Worm (Caenorhabditis elegans) whole organism, L4 larva: ENCODE results near the gene T14G11.1.

Source experiments
- D1046.2 ChIP-seq: fragments of 200-800 bp; sonication (Bioruptor generic); IDR thresholded peaks from 2 replicates; pipeline ENCODE4 v1.3.6; 2022; ENCODE audit warnings: missing genetic modification characterization, missing compliant biosample characterization
- F49E8.2 ChIP-seq: sonication (generic microtip); optimal IDR thresholded peaks from 2 replicates; lab custom pipeline; 2016; ENCODE audit warnings: missing compliant biosample characterization, mild to moderate bottlenecking, missing genetic modification characterization, borderline replicate concordance
- T26A8.4 ChIP-seq: fragments of 200-800 bp; sonication (Bioruptor generic); IDR thresholded peaks from 2 replicates; pipeline ENCODE4 v1.3.6; 2022; ENCODE audit warnings: missing genetic modification characterization, missing compliant biosample characterization
- Y75B8A.6 ChIP-seq: fragments of 200-800 bp; sonication (Bioruptor generic); IDR thresholded peaks from 2 replicates; pipeline ENCODE4 v1.3.6; 2022; ENCODE audit warnings: missing genetic modification reagents, missing genetic modification characterization, missing compliant biosample characterization
- aha-1 ChIP-seq: fragments of 150-350 bp; peaks from one replicate; lab custom pipeline; 2014; ENCODE audit warnings: missing biosample characterization, missing genetic modification characterization
- arid-1 ChIP-seq: fragments of 200-800 bp; sonication (Bioruptor generic); conservative IDR thresholded peaks from 2 replicates; pipeline ENCODE4 v1.3.6; 2022; ENCODE audit warnings: missing genetic modification reagents, missing genetic modification characterization, missing compliant biosample characterization
- ceh-32 ChIP-seq: sonication (generic microtip); optimal IDR thresholded peaks from 2 replicates; lab custom pipeline; 2016; ENCODE audit warnings: mild to moderate bottlenecking, missing genetic modification characterization, missing compliant biosample characterization; ENCODE audit not compliant: poor library complexity
- cey-2 ChIP-seq: sonication (generic microtip); optimal IDR thresholded peaks from 3 replicates; lab custom pipeline; 2017; ENCODE audit warnings: missing genetic modification characterization, mild to moderate bottlenecking, missing compliant biosample characterization, antibody characterized with exemption, borderline replicate concordance; ENCODE audit not compliant: insufficient read depth
- daf-16 ChIP-seq, 3 experiments: sonication (generic microtip); optimal IDR thresholded peaks; 2 replicates each; lab custom pipeline; 2016 to 2017; ENCODE audit warnings: missing genetic modification characterization in 3 of 3, missing genetic modification reagents in 3 of 3, mild to moderate bottlenecking in 2 of 3, missing compliant biosample characterization in 2 of 3, missing biosample characterization in 1 of 3, moderate library complexity in 1 of 3
- dmd-6 ChIP-seq: fragments of 200-800 bp; sonication (Bioruptor generic); IDR thresholded peaks from 2 replicates; pipeline ENCODE4 v1.3.6; 2022; ENCODE audit warnings: missing genetic modification reagents, missing genetic modification characterization, missing compliant biosample characterization
- dmd-9 ChIP-seq: fragments of 200-800 bp; sonication (Bioruptor generic); IDR thresholded peaks from 2 replicates; pipeline ENCODE4 v1.3.6; 2022; ENCODE audit warnings: missing genetic modification reagents, missing genetic modification characterization, missing compliant biosample characterization
- duxl-1 ChIP-seq: sonication (generic microtip); optimal IDR thresholded peaks from 2 replicates; lab custom pipeline; 2016; ENCODE audit warnings: mild to moderate bottlenecking, missing genetic modification characterization, moderate library complexity, missing compliant biosample characterization; ENCODE audit not compliant: poor library complexity
- dve-1 ChIP-seq: sonication (generic microtip); optimal IDR thresholded peaks from 2 replicates; lab custom pipeline; 2017; ENCODE audit warnings: antibody characterized with exemption, mild to moderate bottlenecking, missing genetic modification characterization, missing compliant biosample characterization; ENCODE audit not compliant: insufficient read depth
- egl-43 ChIP-seq: fragments of 200-800 bp; sonication (Bioruptor generic); IDR thresholded peaks from 2 replicates; pipeline ENCODE4 v1.3.6; 2022; ENCODE audit warnings: missing genetic modification reagents, missing genetic modification characterization, missing compliant biosample characterization
- gei-8 ChIP-seq: fragments of 200-800 bp; sonication (Bioruptor generic); optimal IDR thresholded peaks from 2 replicates; lab custom pipeline; 2018; ENCODE audit warnings: mild to moderate bottlenecking, missing genetic modification characterization, missing compliant biosample characterization
- hif-1 ChIP-seq, 2 experiments: sonication (generic microtip); optimal IDR thresholded peaks; 2 replicates each; lab custom pipeline; 2016 to 2017; ENCODE audit warnings: missing compliant biosample characterization in 2 of 2, missing genetic modification characterization in 2 of 2, missing genetic modification reagents in 2 of 2, missing genotype in 2 of 2, mild to moderate bottlenecking in 1 of 2
- hlh-11 ChIP-seq: fragments of 200-800 bp; sonication (Bioruptor generic); optimal IDR thresholded peaks from 2 replicates; lab custom pipeline; 2018; ENCODE audit warnings: mild to moderate bottlenecking, missing genetic modification characterization, missing compliant biosample characterization
- hlh-30 ChIP-seq: sonication (generic microtip); optimal IDR thresholded peaks from 2 replicates; lab custom pipeline; 2017; ENCODE audit warnings: antibody characterized with exemption, mild to moderate bottlenecking, missing genetic modification characterization, missing compliant biosample characterization; ENCODE audit not compliant: insufficient read depth
- hmg-1.1 ChIP-seq: fragments of 200-800 bp; sonication (Bioruptor generic); IDR thresholded peaks from 2 replicates; pipeline ENCODE4 v1.3.6; 2022; ENCODE audit warnings: missing genetic modification reagents, missing genetic modification characterization, missing compliant biosample characterization
- jun-1 ChIP-seq: fragments of 150-350 bp; optimal IDR thresholded peaks from 2 replicates; lab custom pipeline; 2014; ENCODE audit warnings: missing biosample characterization, missing genetic modification reagents, missing genetic modification characterization
- lin-1 ChIP-seq: fragments of 200-800 bp; sonication (Bioruptor generic); IDR thresholded peaks from 2 replicates; pipeline ENCODE4 v1.3.6; 2022; ENCODE audit warnings: missing genetic modification reagents, missing genetic modification characterization, missing compliant biosample characterization
- lin-38 ChIP-seq: fragments of 200-800 bp; sonication (Bioruptor generic); IDR thresholded peaks from 2 replicates; pipeline ENCODE4 v1.3.6; 2022; ENCODE audit warnings: missing genetic modification reagents, missing genetic modification characterization, missing compliant biosample characterization
- lin-39 ChIP-seq: fragments of 150-350 bp; optimal IDR thresholded peaks from 2 replicates; lab custom pipeline; 2014; ENCODE audit warnings: missing biosample characterization, missing genetic modification reagents, missing genetic modification characterization
- lsy-2 ChIP-seq, 2 experiments: fragments of 150-350 bp in 1 of 2; sonication (generic microtip) in 1 of 2; optimal IDR thresholded peaks; 2 replicates each; lab custom pipeline; 2014 to 2017; ENCODE audit warnings: missing biosample characterization in 2 of 2, missing genetic modification characterization in 2 of 2
- madf-9 ChIP-seq: fragments of 200-800 bp; sonication (Bioruptor generic); conservative IDR thresholded peaks from 2 replicates; pipeline ENCODE4 v1.3.6; 2022; ENCODE audit warnings: missing genetic modification reagents, missing genetic modification characterization, missing compliant biosample characterization
- mep-1 ChIP-seq: fragments of 150-350 bp; sonication (generic microtip); optimal IDR thresholded peaks from 3 replicates; lab custom pipeline; 2014; ENCODE audit warnings: missing biosample characterization, missing genetic modification characterization
- mxl-2 ChIP-seq: fragments of 200-800 bp; sonication (Bioruptor generic); conservative IDR thresholded peaks from 2 replicates; pipeline ENCODE4 v1.3.6; 2022; ENCODE audit warnings: missing genetic modification reagents, missing genetic modification characterization, missing compliant biosample characterization
- nhr-10 ChIP-seq: fragments of 150-350 bp; optimal IDR thresholded peaks from 2 replicates; lab custom pipeline; 2014; ENCODE audit warnings: missing biosample characterization, missing genetic modification characterization
- nhr-102 ChIP-seq: sonication (generic microtip); optimal IDR thresholded peaks from 2 replicates; lab custom pipeline; 2016; ENCODE audit warnings: mild to moderate bottlenecking, missing genetic modification characterization, moderate library complexity, missing compliant biosample characterization
- nhr-111 ChIP-seq: fragments of 200-800 bp; sonication (Bioruptor generic); optimal IDR thresholded peaks from 2 replicates; lab custom pipeline; 2018; ENCODE audit warnings: mild to moderate bottlenecking, missing genetic modification characterization, missing compliant biosample characterization
- nhr-28 ChIP-seq: fragments of 150-350 bp; optimal IDR thresholded peaks from 2 replicates; lab custom pipeline; 2014; ENCODE audit warnings: missing biosample characterization, missing genetic modification characterization
- nhr-48 ChIP-seq: sonication (generic microtip); optimal IDR thresholded peaks from 2 replicates; lab custom pipeline; 2016; ENCODE audit warnings: mild to moderate bottlenecking, missing genetic modification characterization, missing compliant biosample characterization
- nhr-77 ChIP-seq: fragments of 150-350 bp; optimal IDR thresholded peaks from 2 replicates; lab custom pipeline; 2014; ENCODE audit warnings: missing biosample characterization, missing genetic modification characterization
- php-3 ChIP-seq: fragments of 200-800 bp; sonication (Bioruptor generic); IDR thresholded peaks from 2 replicates; pipeline ENCODE4 v1.3.6; 2022; ENCODE audit warnings: missing genetic modification reagents, missing genetic modification characterization, missing compliant biosample characterization
- pqm-1 ChIP-seq: sonication (generic microtip); optimal IDR thresholded peaks from 2 replicates; lab custom pipeline; 2017; ENCODE audit warnings: missing biosample characterization, missing genetic modification characterization
- rbr-2 ChIP-seq: sonication (generic microtip); optimal IDR thresholded peaks from 2 replicates; lab custom pipeline; 2016; ENCODE audit warnings: missing genotype, missing genetic modification characterization, missing compliant biosample characterization
- saeg-2 ChIP-seq: fragments of 200-800 bp; sonication (Bioruptor generic); IDR thresholded peaks from 2 replicates; pipeline ENCODE4 v1.3.6; 2022; ENCODE audit warnings: missing genetic modification reagents, missing genetic modification characterization, missing compliant biosample characterization
- tag-97 ChIP-seq: fragments of 200-800 bp; sonication (Bioruptor generic); IDR thresholded peaks from 2 replicates; pipeline ENCODE4 v1.3.6; 2022; ENCODE audit warnings: missing genetic modification characterization, missing compliant biosample characterization
- unc-62 ChIP-seq, 3 experiments: fragments of 150-350 bp in 1 of 3; sonication (generic microtip); optimal IDR thresholded peaks in 2 of 3; peaks in 1 of 3; 1 replicate in 1 of 3; 2 replicates in 2 of 3; lab custom pipeline; 2014 to 2017; ENCODE audit warnings: missing biosample characterization in 3 of 3, missing genetic modification characterization in 3 of 3, missing genetic modification reagents in 3 of 3, missing genotype in 1 of 3
- vab-7 ChIP-seq: fragments of 200-800 bp; sonication (Bioruptor generic); IDR thresholded peaks from 2 replicates; pipeline ENCODE4 v1.3.6; 2022; ENCODE audit warnings: missing genetic modification reagents, missing genetic modification characterization, missing compliant biosample characterization
- zag-1 ChIP-seq: fragments of 150-350 bp; optimal IDR thresholded peaks from 2 replicates; lab custom pipeline; 2014; ENCODE audit warnings: missing biosample characterization, missing genetic modification characterization
- zfp-2 ChIP-seq: sonication (generic microtip); optimal IDR thresholded peaks from 2 replicates; lab custom pipeline; 2016; ENCODE audit warnings: mild to moderate bottlenecking, missing genetic modification characterization, missing compliant biosample characterization
- zfp-3 ChIP-seq: fragments of 200-800 bp; sonication (Bioruptor generic); conservative IDR thresholded peaks from 2 replicates; pipeline ENCODE4 v1.3.6; 2022; ENCODE audit warnings: missing genetic modification reagents, missing genetic modification characterization, missing compliant biosample characterization
- zip-2 ChIP-seq: fragments of 150-350 bp; optimal IDR thresholded peaks from 2 replicates; lab custom pipeline; 2014; ENCODE audit warnings: missing biosample characterization, missing genetic modification characterization
- ztf-11 ChIP-seq: fragments of 150-350 bp; optimal IDR thresholded peaks from 2 replicates; lab custom pipeline; 2014; ENCODE audit warnings: missing biosample characterization, missing genetic modification characterization

The T14G11.1 gene

DNA sequence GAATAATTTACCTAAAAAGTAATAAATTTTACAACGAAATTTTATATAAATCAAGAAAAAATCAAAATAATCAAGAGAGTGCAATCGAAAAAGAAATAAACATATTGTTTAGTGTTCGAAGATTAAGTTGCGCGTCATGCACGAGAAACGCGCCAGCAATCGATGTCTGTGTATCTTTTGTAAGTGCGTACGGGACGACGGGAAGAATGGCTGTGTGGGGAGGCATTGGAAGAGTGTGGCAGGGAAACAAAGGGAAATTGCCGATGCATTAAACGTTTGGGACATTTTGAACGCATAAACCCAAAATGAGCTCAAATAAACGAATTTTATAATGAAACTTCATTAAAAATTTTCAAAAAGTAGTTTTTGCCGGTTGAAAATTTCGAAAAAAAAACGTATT lies 1.6 kb upstream of the T14G11.1 start, which contains the start of gene immt-1 (continued):
- TF ChIP-seq dmd-9 (GFP tag; lab: Robert Waterston, UW) = no peak
- peak; percentile 51 to 94 for TF ChIP-seq lsy-2 (tag; optimal IDR thresholded peaks at IDR 0.05; lab: Kevin White, UChicago)
- no peak for TF ChIP-seq F49E8.2 (tag; lab: Kevin White, UChicago)
- TF ChIP-seq lin-38 (GFP tag; lab: Robert Waterston, UW) = no peak; the same call in 1 of the 2 replicates
- no peak for TF ChIP-seq ztf-11 (tag; lab: Kevin White, UChicago)
- peak; percentile 65 for TF ChIP-seq hlh-30 (tag; lab: Kevin White, UChicago)
- no peak for TF ChIP-seq gei-8 (GFP tag; lab: Kevin White, UChicago)
- no peak for TF ChIP-seq jun-1 (tag; lab: Kevin White, UChicago)
- peak; percentile 99 for TF ChIP-seq aha-1 (tag; lab: Kevin White, UChicago)
- no peak for TF ChIP-seq zip-2
- TF ChIP-seq mxl-2 (GFP tag; lab: Robert Waterston, UW) = no peak
- TF ChIP-seq tag-97 (GFP tag; lab: Robert Waterston, UW) = no peak
- TF ChIP-seq zag-1 (tag; lab: Kevin White, UChicago) = no peak
- peak; percentile 90 for TF ChIP-seq dve-1
- no peak for TF ChIP-seq php-3 (GFP tag; lab: Robert Waterston, UW)
- no peak for TF ChIP-seq D1046.2
- peak; percentile 16 for TF ChIP-seq nhr-48
- TF ChIP-seq mep-1 (tag; lab: Kevin White, UChicago) = peak; percentile 92
- TF ChIP-seq Y75B8A.6 (GFP tag; lab: Robert Waterston, UW) = no peak
- peak; percentile 68; the same call in 1 of the 2 replicates for TF ChIP-seq dmd-6 (GFP tag; lab: Robert Waterston, UW)
- TF ChIP-seq ceh-32 (tag; lab: Kevin White, UChicago) = no peak
- TF ChIP-seq cey-2 = no peak
- TF ChIP-seq, all 104 proteins: peak for 36

DNA sequence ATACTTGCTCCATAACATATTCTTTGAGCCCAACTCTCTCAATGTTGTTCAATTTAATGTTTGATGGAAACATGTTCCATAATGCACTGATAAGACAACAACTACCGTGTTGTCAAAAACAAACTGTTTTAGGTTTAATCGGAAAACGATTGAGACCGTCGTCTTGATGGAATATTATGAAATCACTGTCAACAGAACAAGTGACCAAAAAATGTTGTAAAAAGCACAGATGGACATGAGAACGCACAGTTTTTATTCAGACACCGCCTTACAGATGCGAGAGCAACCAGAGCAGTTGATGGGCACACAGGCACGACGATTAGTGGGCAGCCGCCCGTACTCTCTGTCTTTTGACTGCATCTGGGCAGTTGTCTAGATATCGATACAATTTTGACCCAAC lies 4.2 kb downstream of the T14G11.1 start:
- TF ChIP-seq dve-1 (peak; percentile 59), hlh-11 (peak; percentile 60), nhr-102 (tag; lab: Kevin White, UChicago) (peak; percentile 40), jun-1 (tag; lab: Kevin White, UChicago) (no peak), dmd-6 (GFP tag; lab: Robert Waterston, UW) (peak; percentile 60), hlh-30 (tag; lab: Kevin White, UChicago) (peak; percentile 12), pqm-1 (tag; lab: Kevin White, UChicago) (peak; percentile 20), duxl-1 (no peak), rbr-2 (tag; lab: Kevin White, UChicago) (no peak), Y75B8A.6 (GFP tag; lab: Robert Waterston, UW) (no peak), aha-1 (tag; lab: Kevin White, UChicago) (peak; percentile 9), nhr-10 (tag; lab: Kevin White, UChicago) (no peak), nhr-28 (tag; lab: Kevin White, UChicago) (peak; percentile 17), nhr-77 (tag; lab: Kevin White, UChicago) (peak; percentile 27), vab-7 (GFP tag; lab: Robert Waterston, UW) (no peak), daf-16 (GFP tag; optimal IDR thresholded peaks at IDR 0.05; lab: Kevin White, UChicago) (no peak), daf-16 (tag; optimal IDR thresholded peaks at IDR 0.05; lab: Kevin White, UChicago) (peak; percentile 99), unc-62 (GFP tag; optimal IDR thresholded peaks at IDR 0.05 in 1 of 2; lab: Kevin White, UChicago) (peak in 1 of 2 experiments; percentile 95), unc-62 (tag; optimal IDR thresholded peaks at IDR 0.05; lab: Kevin White, UChicago) (no peak), hif-1 (tag; optimal IDR thresholded peaks at IDR 0.05; lab: Kevin White, UChicago) (peak in 1 of 2 experiments; percentile 55), lsy-2 (tag; optimal IDR thresholded peaks at IDR 0.05; lab: Kevin White, UChicago) (no peak), php-3 (GFP tag; lab: Robert Waterston, UW) (peak; percentile 52), zfp-3 (GFP tag; lab: Robert Waterston, UW) (no peak), nhr-48 (peak; percentile 20)

DNA sequence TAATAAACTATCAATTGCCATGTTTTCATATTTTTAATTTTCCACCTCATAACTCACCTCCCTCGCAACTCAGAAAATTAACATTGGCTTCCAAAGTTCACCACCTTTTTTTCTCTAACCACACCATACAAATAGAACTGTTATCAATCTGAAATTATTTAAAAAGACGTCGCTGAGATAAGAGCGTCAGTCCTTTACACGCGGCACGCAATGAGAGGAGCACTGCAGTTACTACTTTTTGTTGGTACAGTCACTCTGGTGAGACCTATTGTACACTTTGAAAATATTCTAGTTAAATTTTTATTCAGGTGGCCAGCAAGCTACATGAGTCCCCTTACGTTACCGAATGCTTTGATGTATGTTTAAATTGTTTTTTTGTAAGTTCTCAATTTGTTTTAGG lies 5.9 kb downstream of the T14G11.1 start, which contains the start of gene T02C5.1:
Gene T02C5.1 (plus strand): TSS at position 199 of the 400 bp plus-strand sequence.
- TF ChIP-seq egl-43 (GFP tag; lab: Robert Waterston, UW) = no peak
- no peak for TF ChIP-seq nhr-111
- TF ChIP-seq arid-1 = no peak
- no peak for TF ChIP-seq madf-9 (GFP tag; lab: Robert Waterston, UW)
- 0 out of 2 replicates have a peak, but pooled peaks have one; percentile 10 for TF ChIP-seq lin-1 (GFP tag; lab: Robert Waterston, UW)
- no peak for TF ChIP-seq saeg-2 (GFP tag; lab: Robert Waterston, UW)
- no peak for TF ChIP-seq rbr-2 (tag; lab: Kevin White, UChicago)
- no peak for TF ChIP-seq lin-39 (tag; lab: Kevin White, UChicago)
- no peak for TF ChIP-seq daf-16 (GFP tag; optimal IDR thresholded peaks at IDR 0.05; lab: Kevin White, UChicago)
- TF ChIP-seq daf-16 (tag; optimal IDR thresholded peaks at IDR 0.05; lab: Kevin White, UChicago) = peak; percentile 66
- no peak; the same call in 1 of the 2 replicates for TF ChIP-seq T26A8.4 (GFP tag; lab: Robert Waterston, UW)
- no peak for TF ChIP-seq hmg-1.1
- TF ChIP-seq aha-1 (tag; lab: Kevin White, UChicago) = no peak
- TF ChIP-seq Y75B8A.6 (GFP tag; lab: Robert Waterston, UW) = no peak
- no peak for TF ChIP-seq zfp-2 (tag; lab: Kevin White, UChicago)
